Worm (Caenorhabditis elegans) whole organism, L1 larva: ENCODE results near the gene srt-41.

Source experiments
- irx-1 ChIP-seq: sonication (generic microtip); optimal IDR thresholded peaks from 2 replicates; lab custom pipeline; 2016; ENCODE audit warnings: missing genetic modification characterization, missing compliant biosample characterization
- mab-9 ChIP-seq: fragments of 200-800 bp; sonication (Bioruptor generic); IDR thresholded peaks from 2 replicates; pipeline ENCODE4 v1.3.6; 2022; ENCODE audit warnings: missing genetic modification reagents, missing genetic modification characterization, missing compliant biosample characterization
- snu-23 ChIP-seq: sonication (generic microtip); optimal IDR thresholded peaks from 2 replicates; lab custom pipeline; 2016; ENCODE audit warnings: missing genetic modification characterization, missing compliant biosample characterization
- unc-130 ChIP-seq: fragments of 150-350 bp; optimal IDR thresholded peaks from 2 replicates; lab custom pipeline; 2017; ENCODE audit warnings: missing biosample characterization, missing genetic modification characterization, inconsistent platforms
- ztf-11 ChIP-seq, 2 experiments: sonication (generic microtip); optimal IDR thresholded peaks; 2 replicates each; lab custom pipeline; 2016 to 2017; ENCODE audit warnings: missing genetic modification characterization in 2 of 2, missing biosample characterization in 1 of 2, missing compliant biosample characterization in 1 of 2

DNA sequence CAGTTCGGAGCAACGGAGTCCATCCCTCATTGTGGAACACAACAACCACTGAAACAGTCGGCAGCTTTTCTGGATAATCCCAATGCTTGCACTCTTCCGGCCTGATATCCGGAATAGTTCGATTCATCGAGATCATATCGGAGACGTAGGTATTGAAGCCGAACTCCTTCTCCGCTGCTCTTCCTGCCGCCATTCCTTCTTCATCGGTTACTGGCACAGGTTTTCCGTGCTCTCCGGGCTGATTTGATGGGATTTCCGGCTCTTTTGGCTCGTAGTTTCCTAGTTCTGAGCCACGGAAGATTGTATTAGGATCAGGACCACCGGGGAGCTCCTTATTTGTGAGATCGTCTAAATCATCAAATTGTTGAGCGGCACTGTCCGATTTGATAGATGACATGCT is 17.1 kb upstream of the srt-41 start:
- TF ChIP-seq irx-1 (tag; lab: Kevin White, UChicago) (no peak), mab-9 (no peak), ztf-11 (tag; optimal IDR thresholded peaks at IDR 0.05; lab: Kevin White, UChicago) (no peak), snu-23 (GFP tag; lab: Kevin White, UChicago) (no peak), unc-130 (tag; lab: Kevin White, UChicago) (no peak)
